Fruit fly (Drosophila melanogaster) whole organism, embryonic: ENCODE data around the gene Parg.

ENCODE experiments used
- Ada2b ChIP-seq: fragments of 200-800 bp; sonication (Bioruptor generic); IDR thresholded peaks from 2 replicates; pipeline ENCODE4 v1.3.6; 2022; ENCODE audit warnings: missing biosample characterization, missing genetic modification characterization
- Antp ChIP-seq: fragments of 200-800 bp; sonication (Bioruptor generic); optimal IDR thresholded peaks from 3 replicates; lab custom pipeline; 2016; ENCODE audit warnings: missing biosample characterization, missing genetic modification characterization
- B-H1 ChIP-seq: fragments of 200-800 bp; sonication (Bioruptor generic); IDR thresholded peaks from 3 replicates; pipeline ENCODE4 v1.3.6; 2022; ENCODE audit warnings: missing biosample characterization, missing genetic modification characterization
- Bgb ChIP-seq: fragments of 200-800 bp; sonication (Bioruptor generic); IDR thresholded peaks from 2 replicates; pipeline ENCODE4 v1.3.6; 2022; ENCODE audit warnings: missing biosample characterization, missing genetic modification characterization; ENCODE audit not compliant: partially characterized antibody
- CG10543 ChIP-seq: fragments of 200-800 bp; sonication (Bioruptor generic); optimal IDR thresholded peaks from 3 replicates; lab custom pipeline; 2017; ENCODE audit warnings: missing biosample characterization, mild to moderate bottlenecking, missing genetic modification characterization, moderate library complexity
- CG12769 ChIP-seq: fragments of 200-800 bp; sonication (Bioruptor generic); optimal IDR thresholded peaks from 2 replicates; lab custom pipeline; 2019; ENCODE audit warnings: missing biosample characterization, mild to moderate bottlenecking, missing genetic modification characterization, moderate library complexity
- CG1603 ChIP-seq: fragments of 200-800 bp; sonication (Bioruptor generic); optimal IDR thresholded peaks from 2 replicates; lab custom pipeline; 2019; ENCODE audit warnings: missing biosample characterization, mild to moderate bottlenecking, missing genetic modification characterization, moderate library complexity
- CG16779 ChIP-seq: fragments of 200-800 bp; sonication (Bioruptor generic); IDR thresholded peaks from 2 replicates; pipeline ENCODE4 v1.3.6; 2022; ENCODE audit warnings: missing biosample characterization, missing genetic modification characterization
- CG17361 ChIP-seq: fragments of 200-800 bp; sonication (Bioruptor generic); IDR thresholded peaks from 3 replicates; pipeline ENCODE4 v1.3.6; 2022; ENCODE audit warnings: missing biosample characterization, missing genetic modification characterization
- CG1832 ChIP-seq: fragments of 200-800 bp; sonication (Bioruptor generic); optimal IDR thresholded peaks from 2 replicates; lab custom pipeline; 2017; ENCODE audit warnings: missing biosample characterization, mild to moderate bottlenecking, missing genetic modification characterization, inconsistent platforms
- CG2889 ChIP-seq: fragments of 200-800 bp; sonication (Bioruptor generic); IDR thresholded peaks from 3 replicates; pipeline ENCODE4 v1.3.6; 2022; ENCODE audit warnings: missing biosample characterization, missing genetic modification characterization
- CG34224 ChIP-seq: fragments of 200-800 bp; sonication (Bioruptor generic); IDR thresholded peaks from 3 replicates; pipeline ENCODE4 v1.3.6; 2022; ENCODE audit warnings: missing biosample characterization, missing genetic modification characterization; ENCODE audit not compliant: partially characterized antibody
- CG4360 ChIP-seq: fragments of 200-800 bp; sonication (Bioruptor generic); IDR thresholded peaks from 2 replicates; pipeline ENCODE4 v1.3.6; 2022; ENCODE audit warnings: missing biosample characterization, missing genetic modification characterization
- CG6654 ChIP-seq: fragments of 200-800 bp; sonication (Bioruptor generic); optimal IDR thresholded peaks from 2 replicates; lab custom pipeline; 2017; ENCODE audit warnings: missing biosample characterization, mild to moderate bottlenecking, missing genetic modification characterization
- CG7372 ChIP-seq: fragments of 200-800 bp; sonication (Bioruptor generic); IDR thresholded peaks from 2 replicates; pipeline ENCODE4 v1.3.6; 2022; ENCODE audit warnings: missing biosample characterization, missing genetic modification characterization
- CG7786 ChIP-seq: fragments of 200-800 bp; sonication (Bioruptor generic); optimal IDR thresholded peaks from 2 replicates; lab custom pipeline; 2016; ENCODE audit warnings: missing biosample characterization, missing genetic modification characterization
- CG7928 ChIP-seq: fragments of 200-800 bp; sonication (Bioruptor generic); optimal IDR thresholded peaks from 2 replicates; lab custom pipeline; 2017; ENCODE audit warnings: missing biosample characterization, mild to moderate bottlenecking, missing genetic modification characterization
- CG8290 ChIP-seq, 3 experiments: fragments of 200-800 bp; sonication (Bioruptor generic); optimal IDR thresholded peaks; 2 replicates each; lab custom pipeline; 2016 to 2019; ENCODE audit warnings: missing biosample characterization in 3 of 3, missing genetic modification characterization in 3 of 3, mild to moderate bottlenecking in 2 of 3, moderate library complexity in 1 of 3
- CG8765 ChIP-seq: fragments of 200-800 bp; sonication (Bioruptor generic); IDR thresholded peaks from 2 replicates; pipeline ENCODE4 v1.3.6; 2022; ENCODE audit warnings: missing biosample characterization, missing genetic modification characterization
- MBD-R2 ChIP-seq: fragments of 200-800 bp; sonication (Bioruptor generic); IDR thresholded peaks from 2 replicates; pipeline ENCODE4 v1.3.6; 2022; ENCODE audit warnings: missing biosample characterization, missing genetic modification characterization
- NC2α ChIP-seq: fragments of 200-800 bp; sonication (Bioruptor generic); optimal IDR thresholded peaks from 2 replicates; lab custom pipeline; 2016; ENCODE audit warnings: missing biosample characterization, missing genetic modification characterization
- Poxn ChIP-seq: fragments of 200-800 bp; sonication (Bioruptor generic); IDR thresholded peaks from 2 replicates; pipeline ENCODE4 v1.3.6; 2022; ENCODE audit warnings: missing biosample characterization, missing genetic modification characterization
- Ptx1 ChIP-seq: fragments of 200-800 bp; sonication (Bioruptor generic); IDR thresholded peaks from 2 replicates; pipeline ENCODE4 v1.3.6; 2022; ENCODE audit warnings: missing biosample characterization, missing genetic modification characterization
- Sox100B ChIP-seq: fragments of 200-800 bp; sonication (Bioruptor generic); optimal IDR thresholded peaks from 3 replicates; lab custom pipeline; 2018; ENCODE audit warnings: missing biosample characterization, mild to moderate bottlenecking, missing genetic modification characterization
- Stat92E ChIP-seq, 3 experiments: fragments of >200 bp in 2 of 3; fragments of 200-800 bp in 1 of 3; sonication (Bioruptor generic) in 1 of 3; optimal IDR thresholded peaks; 2 replicates each; lab custom pipeline; 2017 to 2019; ENCODE audit warnings: missing biosample characterization in 3 of 3, missing genetic modification characterization in 3 of 3, mild to moderate bottlenecking in 1 of 3, moderate library complexity in 1 of 3
- TFAM ChIP-seq: fragments of 200-800 bp; sonication (Bioruptor generic); optimal IDR thresholded peaks from 2 replicates; lab custom pipeline; 2017; ENCODE audit warnings: missing biosample characterization, missing genetic modification characterization, inconsistent platforms
- ara ChIP-seq: fragments of 200-800 bp; sonication (Bioruptor generic); IDR thresholded peaks from 2 replicates; pipeline ENCODE4 v1.3.6; 2022; ENCODE audit warnings: missing biosample characterization, missing genetic modification characterization
- cad ChIP-seq: fragments of >200 bp; optimal IDR thresholded peaks from 2 replicates; lab custom pipeline; 2017; ENCODE audit warnings: missing biosample characterization, missing genetic modification characterization
- chinmo ChIP-seq: fragments of 200-800 bp; sonication (Bioruptor generic); IDR thresholded peaks from 4 replicates; pipeline ENCODE4 v1.3.6; 2022; ENCODE audit warnings: missing biosample characterization, missing genetic modification characterization; ENCODE audit not compliant: partially characterized antibody
- crc ChIP-seq: fragments of 200-800 bp; sonication (Bioruptor generic); optimal IDR thresholded peaks from 2 replicates; lab custom pipeline; 2016; ENCODE audit warnings: missing biosample characterization, missing genetic modification characterization
- crol ChIP-seq: fragments of 200-800 bp; sonication (Bioruptor generic); IDR thresholded peaks from 2 replicates; pipeline ENCODE4 v1.3.6; 2022; ENCODE audit warnings: missing biosample characterization, missing genetic modification characterization
- cwo ChIP-seq: fragments of 200-800 bp; sonication (Bioruptor generic); optimal IDR thresholded peaks from 3 replicates; lab custom pipeline; 2017; ENCODE audit warnings: missing biosample characterization, missing genetic modification characterization, mild to moderate bottlenecking, moderate library complexity, missing genetic modification reagents
- disco-r ChIP-seq: fragments of 200-800 bp; sonication (Bioruptor generic); optimal IDR thresholded peaks from 2 replicates; lab custom pipeline; 2016; ENCODE audit warnings: missing biosample characterization, missing genetic modification characterization
- dmrt99B ChIP-seq: fragments of 200-800 bp; sonication (Bioruptor generic); optimal IDR thresholded peaks from 2 replicates; lab custom pipeline; 2018; ENCODE audit warnings: missing biosample characterization, mild to moderate bottlenecking, missing genetic modification characterization, moderate library complexity
- ems ChIP-seq: fragments of 200-800 bp; sonication (Bioruptor generic); optimal IDR thresholded peaks from 3 replicates; lab custom pipeline; 2016; ENCODE audit warnings: missing biosample characterization, missing genetic modification characterization
- ftz-f1 ChIP-seq: fragments of 200-800 bp; sonication (Bioruptor generic); optimal IDR thresholded peaks from 2 replicates; lab custom pipeline; 2016; ENCODE audit warnings: missing biosample characterization, missing genetic modification characterization
- klu ChIP-seq: fragments of 200-800 bp; sonication (Bioruptor generic); IDR thresholded peaks from 2 replicates; pipeline ENCODE4 v1.3.6; 2022; ENCODE audit warnings: missing biosample characterization, missing genetic modification characterization
- lmd ChIP-seq: fragments of 200-800 bp; sonication (Bioruptor generic); IDR thresholded peaks from 2 replicates; pipeline ENCODE4 v1.3.6; 2022; ENCODE audit warnings: missing biosample characterization, missing genetic modification characterization
- p53 ChIP-seq: fragments of 200-800 bp; sonication (Bioruptor generic); optimal IDR thresholded peaks from 2 replicates; lab custom pipeline; 2016; ENCODE audit warnings: missing biosample characterization, missing genetic modification characterization
- psq ChIP-seq: fragments of 200-800 bp; sonication (Bioruptor generic); optimal IDR thresholded peaks from 2 replicates; lab custom pipeline; 2017; ENCODE audit warnings: missing biosample characterization, missing genetic modification characterization
- ranshi ChIP-seq: fragments of 200-800 bp; sonication (Bioruptor generic); IDR thresholded peaks from 2 replicates; pipeline ENCODE4 v1.3.6; 2022; ENCODE audit warnings: missing biosample characterization, missing genetic modification characterization
- sqz ChIP-seq: fragments of 200-800 bp; sonication (Bioruptor generic); optimal IDR thresholded peaks from 3 replicates; lab custom pipeline; 2018; ENCODE audit warnings: missing biosample characterization, mild to moderate bottlenecking, missing genetic modification characterization
- sr ChIP-seq: fragments of 200-800 bp; sonication (Bioruptor generic); IDR thresholded peaks from 3 replicates; pipeline ENCODE4 v1.3.6; 2022; ENCODE audit warnings: missing biosample characterization, missing genetic modification characterization
- wdn ChIP-seq: fragments of 200-800 bp; sonication (Bioruptor generic); IDR thresholded peaks from 2 replicates; pipeline ENCODE4 v1.3.6; 2022; ENCODE audit warnings: missing biosample characterization, missing genetic modification characterization
- z ChIP-seq: fragments of 200-800 bp; sonication (Bioruptor generic); IDR thresholded peaks from 3 replicates; pipeline ENCODE4 v1.3.6; 2022; ENCODE audit warnings: missing biosample characterization, missing genetic modification characterization
- zen ChIP-seq: fragments of 200-800 bp; sonication (Bioruptor generic); optimal IDR thresholded peaks from 3 replicates; lab custom pipeline; 2018; ENCODE audit warnings: missing biosample characterization, mild to moderate bottlenecking, missing genetic modification characterization, moderate library complexity
- zen2 ChIP-seq: fragments of 200-800 bp; sonication (Bioruptor generic); IDR thresholded peaks from 3 replicates; pipeline ENCODE4 v1.3.6; 2022; ENCODE audit warnings: missing biosample characterization, missing genetic modification characterization; ENCODE audit not compliant: partially characterized antibody
- zfh1 ChIP-seq: fragments of 200-800 bp; sonication (Bioruptor generic); IDR thresholded peaks from 3 replicates; pipeline ENCODE4 v1.3.6; 2022; ENCODE audit warnings: missing biosample characterization, missing genetic modification characterization

Gene Parg

dm6 chrX:3677847-3678411 is 6.6 kb upstream of the Parg start (continued):
- TF ChIP-seq Antp (no peak), CG16779 (no peak), CG8765 (GFP tag; lab: Robert Waterston, UW) (no peak), ara (GFP tag; lab: Robert Waterston, UW) (0 out of 2 replicates have a peak, but pooled peaks have one; percentile 59), Ada2b (GFP tag; lab: Robert Waterston, UW) (no peak), lmd (peak; percentile 78), Sox100B (peak; percentile 95), crc (GFP tag; lab: Kevin White, UChicago) (no peak), Ptx1 (GFP tag; lab: Robert Waterston, UW) (peak; percentile 82), z (no peak), CG1832 (no peak), CG7786 (GFP tag; lab: Kevin White, UChicago) (peak; percentile 22), disco-r (GFP tag; lab: Kevin White, UChicago) (no peak), wdn (GFP tag; lab: Robert Waterston, UW) (no peak), sqz (GFP tag; lab: Kevin White, UChicago) (peak; percentile 43), MBD-R2 (no peak), CG10543 (GFP tag; lab: Kevin White, UChicago) (peak; percentile 78), CG2889 (GFP tag; lab: Robert Waterston, UW) (no peak)

dm6 chrX:3677156-3677846 is 6.0 kb upstream of the Parg start:
- TF ChIP-seq ftz-f1 (GFP tag; lab: Kevin White, UChicago) = peak; percentile 62
- TF ChIP-seq Bgb (GFP tag; lab: Robert Waterston, UW) = peak; percentile 32; the same call in 1 of the 2 replicates
- no peak for TF ChIP-seq Poxn (GFP tag; lab: Robert Waterston, UW)
- peak; percentile 23; the same call in 1 of the 3 replicates for TF ChIP-seq CG34224 (GFP tag; lab: Robert Waterston, UW)
- TF ChIP-seq sr = peak; percentile 99
- peak in 1 of 3 experiments; percentile 4 for TF ChIP-seq Stat92E (GFP tag; optimal IDR thresholded peaks at IDR 0.05; lab: Kevin White, UChicago)
- TF ChIP-seq psq = no peak
- peak; percentile 75 for TF ChIP-seq klu (GFP tag; lab: Robert Waterston, UW)
- TF ChIP-seq CG17361 = no peak
- no peak for TF ChIP-seq dmrt99B (tag; lab: Kevin White, UChicago)
- TF ChIP-seq CG6654 = no peak
- no peak for TF ChIP-seq cwo (GFP tag; lab: Kevin White, UChicago)
- TF ChIP-seq p53 (GFP tag; lab: Kevin White, UChicago) = no peak
- TF ChIP-seq CG16779 = no peak
- peak; percentile 39; the same call in 1 of the 2 replicates for TF ChIP-seq CG4360 (GFP tag; lab: Robert Waterston, UW)
- no peak for TF ChIP-seq NC2α (GFP tag; lab: Kevin White, UChicago)
- TF ChIP-seq zfh1 (GFP tag; lab: Robert Waterston, UW) = no peak
- no peak for TF ChIP-seq ems (GFP tag; lab: Kevin White, UChicago)
- TF ChIP-seq B-H1 = no peak
- no peak for TF ChIP-seq ranshi (GFP tag; lab: Robert Waterston, UW)
- peak; percentile 98 for TF ChIP-seq crol (GFP tag; lab: Robert Waterston, UW)
- TF ChIP-seq CG12769 = peak; percentile 62
- no peak for TF ChIP-seq CG7372 (GFP tag; lab: Robert Waterston, UW)
- TF ChIP-seq chinmo (GFP tag; lab: Robert Waterston, UW) = peak; percentile 97
- TF ChIP-seq zen (tag; lab: Kevin White, UChicago) = no peak
- peak; percentile 81 for TF ChIP-seq CG1832
- TF ChIP-seq CG7928 = no peak
- TF ChIP-seq zen2 = 0 out of 3 replicates have a peak, but pooled peaks have one; percentile 35
- peak; percentile 37 for TF ChIP-seq CG1603
- TF ChIP-seq TFAM (GFP tag; lab: Kevin White, UChicago) = no peak
- TF ChIP-seq CG8290 (GFP tag; optimal IDR thresholded peaks at IDR 0.05; lab: Kevin White, UChicago) = no peak
- peak in 1 of 2 experiments; percentile 62 for TF ChIP-seq CG8290 (tag; optimal IDR thresholded peaks at IDR 0.05; lab: Kevin White, UChicago)
- TF ChIP-seq cad (GFP tag; lab: Kevin White, UChicago) = peak; percentile 39
